Worm (Caenorhabditis elegans): Measurements from ENCODE around the gene slcf-1.
A peak's percentile ranks its signal among the peaks of the same experiment; 100 is the strongest.

DNA sequence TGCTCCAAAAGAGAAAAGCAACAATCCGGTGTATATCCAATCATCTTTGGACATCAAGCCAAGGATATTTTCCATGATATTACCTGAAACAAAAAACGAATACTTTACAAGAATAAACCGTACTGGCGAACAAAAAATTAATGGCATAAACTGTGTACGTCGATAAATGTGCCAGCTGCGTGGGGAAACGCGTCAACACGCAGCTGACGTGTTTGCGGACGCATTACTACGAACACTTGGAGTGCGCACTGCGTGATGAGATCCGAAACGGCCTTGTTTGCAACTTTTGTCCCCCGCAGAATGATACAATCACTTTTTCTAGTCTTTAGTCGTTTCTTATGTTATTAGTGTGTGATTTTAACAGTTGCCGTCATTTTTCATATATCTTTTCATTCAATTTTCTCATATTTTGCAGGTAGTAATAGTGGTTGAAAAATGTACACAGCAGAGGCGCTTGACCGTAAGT is 4.6 kb upstream of the slcf-1 start, which contains the start of the genes mboa-7 and git-1:
- peak; percentile 40 for TF ChIP-seq lin-11 (tag; optimal IDR thresholded peaks at IDR 0.05)
- TF ChIP-seq ama-1 (optimal IDR thresholded peaks at IDR 0.05) = no peak
- peak; percentile 73 for TF ChIP-seq sma-3 (GFP tag; optimal IDR thresholded peaks at IDR 0.05)
- no peak for TF ChIP-seq snpc-4 (tag; optimal IDR thresholded peaks at IDR 0.05)
- no peak for TF ChIP-seq skn-1 (tag; optimal IDR thresholded peaks at IDR 0.05)
- TF ChIP-seq nhr-237 (tag; optimal IDR thresholded peaks at IDR 0.05) = no peak
- peak; percentile 77 for TF ChIP-seq sma-9 (GFP tag; optimal IDR thresholded peaks at IDR 0.05)
- TF ChIP-seq sma-9 (tag; optimal IDR thresholded peaks at IDR 0.05) = no peak
- no peak for TF ChIP-seq ztf-1 (GFP tag; conservative IDR thresholded peaks at IDR 0.05)
